Worm (Caenorhabditis elegans) whole organism, L4/young adult: ENCODE results near the gene prk-2.
A peak's percentile ranks its signal among the peaks of the same experiment; 100 is the strongest.

Experiments used
- W03F9.2 ChIP-seq: fragments of 150-350 bp; optimal IDR thresholded peaks from 2 replicates; lab custom pipeline; 2014; ENCODE audit warnings: missing biosample characterization, missing genetic modification characterization
- dao-5 ChIP-seq: sonication (generic microtip); optimal IDR thresholded peaks from 2 replicates; lab custom pipeline; 2016; ENCODE audit warnings: missing genotype, missing genetic modification characterization, moderate library complexity, missing compliant biosample characterization
- him-1 ChIP-seq: sonication (generic microtip); optimal IDR thresholded peaks from 2 replicates; lab custom pipeline; 2016; ENCODE audit warnings: missing genotype, missing genetic modification reagents, missing genetic modification characterization, missing compliant biosample characterization

Gene prk-2

ce11 chrIII:3370054-3370453, at the start of gene prk-2:
Gene prk-2, minus strand, starts transcription at chrIII:3370209.
- TF ChIP-seq dao-5: no peak
- no peak for TF ChIP-seq W03F9.2 (tag; lab: Kevin White, UChicago)
- TF ChIP-seq him-1 (tag; lab: Kevin White, UChicago): no peak

DNA sequence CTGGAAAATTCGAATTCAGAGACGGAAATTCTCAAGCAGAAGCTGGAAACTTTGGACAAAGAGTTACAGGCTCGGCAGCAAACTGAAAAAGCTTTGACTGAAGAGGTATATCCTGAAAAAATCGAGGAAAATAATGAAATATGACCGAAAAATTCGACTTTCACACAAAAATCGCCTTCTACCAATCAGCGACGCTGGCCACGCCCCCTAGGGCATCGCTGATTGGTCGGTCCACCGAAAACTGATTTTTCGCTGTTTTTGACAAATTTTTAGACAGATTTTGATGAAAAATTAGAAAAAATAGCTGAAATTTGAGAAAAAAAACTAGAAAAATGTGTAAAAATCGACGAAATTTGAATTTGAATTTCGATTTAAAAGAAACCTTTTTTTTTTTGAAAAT, 48.9 kb upstream of the prk-2 start:
- TF ChIP-seq him-1 (tag; lab: Kevin White, UChicago): no peak
- TF ChIP-seq W03F9.2 (tag; lab: Kevin White, UChicago): no peak
- no peak for TF ChIP-seq dao-5

DNA sequence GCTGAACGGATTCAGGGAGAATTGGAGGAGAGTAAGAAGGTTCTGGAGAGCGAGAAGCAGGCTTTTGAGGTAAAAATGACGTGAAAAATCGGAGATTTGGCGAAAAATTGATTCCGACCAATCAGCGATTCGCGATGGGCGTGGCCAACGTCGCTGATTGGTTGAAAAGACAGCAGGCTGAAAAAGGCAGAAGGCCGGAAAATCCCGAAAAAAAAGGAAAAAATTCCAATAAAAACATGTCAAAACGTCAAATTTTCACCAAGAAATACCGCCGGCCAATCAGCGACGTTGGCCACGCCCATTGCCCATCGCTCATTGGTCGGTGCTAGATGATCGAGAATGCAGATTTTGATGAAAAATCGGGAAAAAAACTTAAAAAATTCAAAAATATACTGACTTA, 47.4 kb upstream of the prk-2 start:
- TF ChIP-seq W03F9.2 (tag; lab: Kevin White, UChicago) (no peak), dao-5 (no peak), him-1 (tag; lab: Kevin White, UChicago) (no peak)

DNA sequence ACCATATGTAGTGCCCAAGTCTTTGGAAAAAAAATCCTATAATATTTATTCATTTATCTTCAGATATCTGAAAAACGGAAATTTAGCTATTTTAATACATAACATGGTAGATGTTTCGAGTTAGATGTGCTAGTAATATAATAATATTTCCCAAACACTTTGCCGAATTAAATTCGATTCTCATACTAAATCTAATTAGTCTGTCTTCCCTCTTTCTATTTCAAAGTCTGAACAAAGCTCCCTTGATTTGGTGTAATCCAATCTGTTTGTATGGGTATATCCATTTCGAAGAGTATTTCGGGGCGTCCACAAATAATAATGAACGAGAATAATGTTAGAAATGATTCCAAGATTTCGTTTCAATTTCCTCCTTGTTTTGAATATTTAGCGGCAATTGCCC, 44.4 kb upstream of the prk-2 start:
- TF ChIP-seq W03F9.2 (tag; lab: Kevin White, UChicago) (no peak), dao-5 (no peak), him-1 (tag; lab: Kevin White, UChicago) (no peak)

ce11 chrIII:3413437-3413836, 43.4 kb upstream of the prk-2 start:
- TF ChIP-seq W03F9.2 (tag; lab: Kevin White, UChicago) (no peak), him-1 (tag; lab: Kevin White, UChicago) (no peak), dao-5 (no peak)

- TF ChIP-seq dao-5 (no peak), W03F9.2 (tag; lab: Kevin White, UChicago) (no peak), him-1 (tag; lab: Kevin White, UChicago) (no peak)
Observed at ce11 chrIII:3405535-3405934, 35.5 kb upstream of the prk-2 start, which contains the start of gene golg-4. Gene golg-4, plus strand, starts transcription at chrIII:3405568.

ce11 chrIII:3404354-3404913, 34.4 kb upstream of the prk-2 start, which contains the start of the genes npp-9 and F59A2.5:
Gene npp-9, minus strand, starts transcription at chrIII:3404479.
Gene F59A2.5, plus strand, starts transcription at chrIII:3404863.
- peak; percentile 52 for TF ChIP-seq W03F9.2 (tag; lab: Kevin White, UChicago)
- TF ChIP-seq him-1 (tag; lab: Kevin White, UChicago): no peak
- no peak for TF ChIP-seq dao-5

DNA sequence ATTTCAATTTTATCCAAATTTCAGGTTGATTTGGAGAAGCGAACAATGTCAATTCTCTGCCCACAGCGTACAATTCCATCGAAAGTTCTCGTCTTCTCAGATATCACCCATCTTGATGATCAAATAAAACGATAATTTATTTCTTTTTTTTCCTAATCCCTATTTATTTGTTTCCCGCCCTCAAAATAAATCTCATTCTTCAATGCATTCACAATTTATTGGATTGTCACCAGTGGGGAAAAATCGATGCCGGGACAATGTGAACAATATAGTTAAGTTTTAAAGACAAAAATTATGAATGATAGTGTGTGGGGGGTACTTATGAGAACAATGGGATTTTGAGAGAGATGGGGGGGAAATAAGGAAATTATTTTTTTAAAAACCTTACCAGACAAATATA, 30.4 kb upstream of the prk-2 start:
- no peak for TF ChIP-seq dao-5
- TF ChIP-seq him-1 (tag; lab: Kevin White, UChicago): no peak
- TF ChIP-seq W03F9.2 (tag; lab: Kevin White, UChicago): no peak

- TF ChIP-seq dao-5 (no peak), W03F9.2 (tag; lab: Kevin White, UChicago) (peak; percentile 28)
Observed at ce11 chrIII:3398485-3398884, 28.5 kb upstream of the prk-2 start.

DNA sequence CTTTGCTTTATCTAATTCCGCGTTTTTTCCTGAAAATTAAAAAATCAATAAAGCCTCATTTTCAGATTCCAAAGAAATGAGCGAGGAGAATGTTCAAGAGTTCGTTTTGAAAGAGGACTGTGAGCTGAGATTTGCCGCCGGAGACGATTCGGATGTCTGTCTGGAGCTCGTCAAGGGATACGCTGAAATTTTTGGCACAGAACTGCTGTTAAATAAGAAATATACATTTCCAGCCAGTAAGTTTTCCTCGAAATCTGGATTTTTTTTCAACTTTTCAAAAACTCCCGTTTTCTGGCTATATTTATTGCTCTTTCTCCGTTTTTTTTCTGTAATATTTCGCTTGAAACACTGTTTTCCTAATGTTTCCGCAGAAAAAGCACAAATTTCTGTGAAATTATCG, 27.7 kb upstream of the prk-2 start, which contains the start of gene clpf-1:
Gene clpf-1, plus strand, starts transcription at position 66 of the 400 bp plus-strand sequence.
- no peak for TF ChIP-seq W03F9.2 (tag; lab: Kevin White, UChicago)
- no peak for TF ChIP-seq him-1 (tag; lab: Kevin White, UChicago)
- no peak for TF ChIP-seq dao-5

- TF ChIP-seq W03F9.2 (tag; lab: Kevin White, UChicago) (no peak), dao-5 (no peak), him-1 (tag; lab: Kevin White, UChicago) (no peak)
Observed at ce11 chrIII:3395874-3396467, 26.0 kb upstream of the prk-2 start, which contains the start of gene cri-3. Gene cri-3, plus strand, starts transcription at chrIII:3396355.

DNA sequence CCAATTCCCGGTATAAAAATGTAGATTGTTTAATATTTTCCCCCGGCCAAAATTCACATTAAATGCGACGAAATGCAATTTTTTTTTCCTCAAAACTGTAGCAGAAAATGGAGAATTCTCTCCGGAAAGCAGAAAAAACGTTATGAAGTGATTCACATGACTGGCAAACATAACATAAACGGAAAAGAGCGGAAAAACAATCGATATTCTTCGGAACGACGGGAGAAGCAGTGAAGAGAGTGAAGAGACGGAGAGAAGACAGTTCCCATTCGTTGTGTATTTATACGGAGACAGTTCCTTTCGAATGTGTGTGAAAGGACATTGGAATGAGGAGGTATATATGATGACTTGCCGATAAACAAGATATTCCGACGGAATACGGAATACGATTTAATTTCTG, 25.1 kb upstream of the prk-2 start:
- no peak for TF ChIP-seq dao-5
- TF ChIP-seq him-1 (tag; lab: Kevin White, UChicago): no peak
- TF ChIP-seq W03F9.2 (tag; lab: Kevin White, UChicago): no peak

- TF ChIP-seq him-1 (tag; lab: Kevin White, UChicago): no peak
- no peak for TF ChIP-seq W03F9.2 (tag; lab: Kevin White, UChicago)
- TF ChIP-seq dao-5: no peak
Observed at ce11 chrIII:3393687-3394086, 23.7 kb upstream of the prk-2 start, which contains the start of gene mlc-4. Gene mlc-4, minus strand, starts transcription at chrIII:3393787.

DNA sequence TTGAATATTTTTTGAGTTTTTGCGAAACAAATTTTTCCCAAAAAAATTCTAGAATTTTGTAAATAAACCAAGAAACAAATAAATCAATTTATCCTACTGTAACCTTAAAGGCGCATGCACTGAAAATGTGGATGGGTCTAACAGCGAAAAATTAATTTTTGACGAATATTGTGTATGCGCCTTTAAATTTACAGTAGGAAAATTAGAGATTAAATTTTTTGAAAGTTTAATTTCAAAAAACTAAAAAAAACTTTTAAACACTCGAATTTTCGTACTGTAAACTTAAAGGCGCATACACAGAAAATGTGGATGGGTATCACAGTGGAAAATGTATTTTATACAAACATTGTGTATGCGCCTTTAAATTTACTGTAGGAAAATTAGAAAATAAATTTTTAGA, 20.1 kb upstream of the prk-2 start:
- TF ChIP-seq W03F9.2 (tag; lab: Kevin White, UChicago): peak; percentile 54
- TF ChIP-seq dao-5: no peak
- no peak for TF ChIP-seq him-1 (tag; lab: Kevin White, UChicago)
